Worm (Caenorhabditis elegans) whole organism, L4/young adult: ENCODE data around the gene F26D2.15.

Experiments used
- W03F9.2 ChIP-seq: fragments of 150-350 bp; optimal IDR thresholded peaks from 2 replicates; lab custom pipeline; 2014; ENCODE audit warnings: missing biosample characterization, missing genetic modification characterization
- dao-5 ChIP-seq: sonication (generic microtip); optimal IDR thresholded peaks from 2 replicates; lab custom pipeline; 2016; ENCODE audit warnings: missing genotype, missing genetic modification characterization, moderate library complexity, missing compliant biosample characterization
- him-1 ChIP-seq: sonication (generic microtip); optimal IDR thresholded peaks from 2 replicates; lab custom pipeline; 2016; ENCODE audit warnings: missing genotype, missing genetic modification reagents, missing genetic modification characterization, missing compliant biosample characterization

DNA sequence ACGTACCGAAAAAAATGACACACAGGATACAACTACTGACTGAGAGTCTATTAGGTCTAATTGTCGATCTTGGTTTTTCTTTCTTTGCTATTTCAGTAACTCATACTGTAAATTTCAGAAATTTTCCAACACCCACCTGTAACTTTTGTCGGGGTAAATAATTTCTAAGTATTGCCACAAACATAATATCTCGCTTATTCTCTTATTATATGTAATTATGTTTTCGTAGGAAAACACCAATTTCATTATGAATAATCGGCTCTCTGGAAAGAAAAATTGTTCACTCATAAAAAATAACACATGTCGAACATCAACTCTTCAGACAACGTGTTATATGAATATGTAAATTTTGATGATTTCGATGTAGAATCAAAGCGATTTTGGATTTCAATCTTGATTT lies 16.9 kb upstream of the F26D2.15 start, which contains the start of gene srw-48:
- no peak for TF ChIP-seq dao-5 (tag; lab: Kevin White, UChicago)
- TF ChIP-seq him-1 (tag; lab: Kevin White, UChicago): no peak
- no peak for TF ChIP-seq W03F9.2 (tag; lab: Kevin White, UChicago)
